Fruit fly (Drosophila melanogaster) whole organism, embryonic: Measurements from ENCODE around the gene CG42541.

ENCODE experiments used
- Adf1 ChIP-seq: fragments of 200-800 bp; sonication (Bioruptor generic); IDR thresholded peaks from 2 replicates; pipeline ENCODE4 v1.3.6; 2022; ENCODE audit warnings: missing biosample characterization, missing genetic modification characterization
- B-H2 ChIP-seq: fragments of 200-800 bp; sonication (Bioruptor generic); optimal IDR thresholded peaks from 2 replicates; lab custom pipeline; 2018; ENCODE audit warnings: missing biosample characterization, mild to moderate bottlenecking, missing genetic modification characterization
- Blimp-1 ChIP-seq: fragments of 200-800 bp; sonication (Bioruptor generic); optimal IDR thresholded peaks from 3 replicates; lab custom pipeline; 2018; ENCODE audit warnings: missing biosample characterization, missing genetic modification characterization, mild to moderate bottlenecking, moderate library complexity, missing genetic modification reagents
- CG10321 ChIP-seq: fragments of 200-800 bp; sonication (Bioruptor generic); IDR thresholded peaks from 2 replicates; pipeline ENCODE4 v1.3.6; 2022; ENCODE audit warnings: missing biosample characterization, missing genetic modification characterization
- CG11560 ChIP-seq: fragments of 200-800 bp; sonication (Bioruptor generic); IDR thresholded peaks from 3 replicates; pipeline ENCODE4 v1.3.6; 2022; ENCODE audit warnings: missing biosample characterization, missing genetic modification characterization
- CG12104 ChIP-seq: fragments of 200-800 bp; sonication (Bioruptor generic); optimal IDR thresholded peaks from 3 replicates; lab custom pipeline; 2016; ENCODE audit warnings: missing biosample characterization, missing genetic modification characterization
- CG13894 ChIP-seq: fragments of 200-800 bp; sonication (Bioruptor generic); optimal IDR thresholded peaks from 3 replicates; lab custom pipeline; 2018; ENCODE audit warnings: missing biosample characterization, mild to moderate bottlenecking, missing genetic modification characterization, moderate library complexity
- CG14860 ChIP-seq: fragments of 200-800 bp; sonication (Bioruptor generic); IDR thresholded peaks from 3 replicates; pipeline ENCODE4 v1.3.6; 2022; ENCODE audit warnings: missing biosample characterization, missing genetic modification characterization; ENCODE audit not compliant: partially characterized antibody
- CG1529 ChIP-seq: fragments of 200-800 bp; sonication (Bioruptor generic); optimal IDR thresholded peaks from 3 replicates; lab custom pipeline; 2018; ENCODE audit warnings: missing biosample characterization, missing genetic modification characterization
- CG15696 ChIP-seq: fragments of 200-800 bp; sonication (Bioruptor generic); optimal IDR thresholded peaks from 2 replicates; lab custom pipeline; 2019; ENCODE audit warnings: missing biosample characterization, mild to moderate bottlenecking, missing genetic modification characterization, moderate library complexity
- CG17328 ChIP-seq: fragments of 200-800 bp; sonication (Bioruptor generic); IDR thresholded peaks from 2 replicates; pipeline ENCODE4 v1.3.6; 2022; ENCODE audit warnings: missing biosample characterization, missing genetic modification characterization
- CG17912 ChIP-seq: fragments of 200-800 bp; sonication (Bioruptor generic); optimal IDR thresholded peaks from 2 replicates; lab custom pipeline; 2018; ENCODE audit warnings: missing biosample characterization, mild to moderate bottlenecking, missing genetic modification characterization
- CG31224 ChIP-seq: fragments of 200-800 bp; sonication (Bioruptor generic); IDR thresholded peaks from 2 replicates; pipeline ENCODE4 v1.3.6; 2022; ENCODE audit warnings: missing biosample characterization, missing genetic modification characterization
- CG4360 ChIP-seq: fragments of 200-800 bp; sonication (Bioruptor generic); IDR thresholded peaks from 2 replicates; pipeline ENCODE4 v1.3.6; 2022; ENCODE audit warnings: missing biosample characterization, missing genetic modification characterization
- CG4854 ChIP-seq: fragments of 200-800 bp; sonication (Bioruptor generic); optimal IDR thresholded peaks from 2 replicates; lab custom pipeline; 2016; ENCODE audit warnings: missing biosample characterization, missing genetic modification characterization, inconsistent platforms
- CG5953 ChIP-seq: fragments of 200-800 bp; sonication (Bioruptor generic); IDR thresholded peaks from 2 replicates; pipeline ENCODE4 v1.3.6; 2022; ENCODE audit warnings: missing biosample characterization, missing genetic modification characterization
- CG7372 ChIP-seq: fragments of 200-800 bp; sonication (Bioruptor generic); IDR thresholded peaks from 2 replicates; pipeline ENCODE4 v1.3.6; 2022; ENCODE audit warnings: missing biosample characterization, missing genetic modification characterization
- CG7745 ChIP-seq: fragments of 200-800 bp; sonication (Bioruptor generic); optimal IDR thresholded peaks from 2 replicates; lab custom pipeline; 2018; ENCODE audit warnings: missing biosample characterization, mild to moderate bottlenecking, missing genetic modification characterization, moderate library complexity
- CG7839 ChIP-seq: fragments of 200-800 bp; sonication (Bioruptor generic); optimal IDR thresholded peaks from 3 replicates; lab custom pipeline; 2018; ENCODE audit warnings: missing biosample characterization, mild to moderate bottlenecking, missing genetic modification characterization, moderate library complexity
- CG7963 ChIP-seq: fragments of 200-800 bp; sonication (Bioruptor generic); IDR thresholded peaks from 3 replicates; pipeline ENCODE4 v1.3.6; 2022; ENCODE audit warnings: missing biosample characterization, missing genetic modification characterization; ENCODE audit not compliant: partially characterized antibody
- CG8478 ChIP-seq: fragments of >200 bp; optimal IDR thresholded peaks from 2 replicates; lab custom pipeline; 2018
- Dad ChIP-seq: fragments of 200-800 bp; sonication (Bioruptor generic); optimal IDR thresholded peaks from 3 replicates; lab custom pipeline; 2016; ENCODE audit warnings: missing biosample characterization, missing genetic modification characterization
- Drgx ChIP-seq: fragments of 200-800 bp; sonication (Bioruptor generic); IDR thresholded peaks from 2 replicates; pipeline ENCODE4 v1.3.6; 2022; ENCODE audit warnings: missing biosample characterization, missing genetic modification characterization
- ERR ChIP-seq: fragments of 200-800 bp; sonication (Bioruptor generic); optimal IDR thresholded peaks from 2 replicates; lab custom pipeline; 2016; ENCODE audit warnings: missing biosample characterization, missing genetic modification characterization
- Fer3 ChIP-seq: fragments of 200-800 bp; sonication (Bioruptor generic); optimal IDR thresholded peaks from 2 replicates; lab custom pipeline; 2018; ENCODE audit warnings: missing biosample characterization, mild to moderate bottlenecking, missing genetic modification characterization, moderate library complexity
- Gsc ChIP-seq: fragments of 200-800 bp; sonication (Bioruptor generic); IDR thresholded peaks from 2 replicates; pipeline ENCODE4 v1.3.6; 2022; ENCODE audit warnings: missing biosample characterization, missing genetic modification characterization
- Gug ChIP-seq: fragments of 200-800 bp; sonication (Bioruptor generic); IDR thresholded peaks from 4 replicates; pipeline ENCODE4 v1.3.6; 2022; ENCODE audit warnings: missing biosample characterization, missing genetic modification characterization
- Kr ChIP-seq: fragments of 200-800 bp; sonication (Bioruptor generic); optimal IDR thresholded peaks from 2 replicates; lab custom pipeline; 2017; ENCODE audit warnings: missing biosample characterization, mild to moderate bottlenecking, missing genetic modification characterization
- Nf-YB ChIP-seq: fragments of 200-800 bp; sonication (Bioruptor generic); optimal IDR thresholded peaks from 3 replicates; lab custom pipeline; 2019; ENCODE audit warnings: missing biosample characterization, mild to moderate bottlenecking, missing genetic modification characterization, moderate library complexity
- Sox100B ChIP-seq: fragments of 200-800 bp; sonication (Bioruptor generic); optimal IDR thresholded peaks from 3 replicates; lab custom pipeline; 2018; ENCODE audit warnings: missing biosample characterization, mild to moderate bottlenecking, missing genetic modification characterization
- amos ChIP-seq: fragments of 200-800 bp; sonication (Bioruptor generic); IDR thresholded peaks from 2 replicates; pipeline ENCODE4 v1.3.6; 2022; ENCODE audit warnings: missing biosample characterization, missing genetic modification characterization; ENCODE audit not compliant: partially characterized antibody
- ash1 ChIP-seq: fragments of 200-800 bp; sonication (Bioruptor generic); optimal IDR thresholded peaks from 2 replicates; lab custom pipeline; 2018; ENCODE audit warnings: missing biosample characterization, mild to moderate bottlenecking, missing genetic modification characterization
- chinmo ChIP-seq: fragments of 200-800 bp; sonication (Bioruptor generic); IDR thresholded peaks from 4 replicates; pipeline ENCODE4 v1.3.6; 2022; ENCODE audit warnings: missing biosample characterization, missing genetic modification characterization; ENCODE audit not compliant: partially characterized antibody
- ems ChIP-seq: fragments of 200-800 bp; sonication (Bioruptor generic); optimal IDR thresholded peaks from 3 replicates; lab custom pipeline; 2016; ENCODE audit warnings: missing biosample characterization, missing genetic modification characterization
- esg ChIP-seq: fragments of 200-800 bp; sonication (Bioruptor generic); conservative IDR thresholded peaks from 2 replicates; pipeline ENCODE4 v1.3.6; 2022; ENCODE audit warnings: missing biosample characterization, missing genetic modification characterization
- grau ChIP-seq: fragments of 200-800 bp; optimal IDR thresholded peaks from 3 replicates; lab custom pipeline; 2019; ENCODE audit warnings: missing biosample characterization, mild to moderate bottlenecking, missing genetic modification characterization, moderate library complexity
- klu ChIP-seq: fragments of 200-800 bp; sonication (Bioruptor generic); IDR thresholded peaks from 2 replicates; pipeline ENCODE4 v1.3.6; 2022; ENCODE audit warnings: missing biosample characterization, missing genetic modification characterization
- kni ChIP-seq: fragments of 200-800 bp; sonication (Bioruptor generic); optimal IDR thresholded peaks from 3 replicates; lab custom pipeline; 2017; ENCODE audit warnings: mild to moderate bottlenecking, missing biosample characterization, missing genetic modification reagents, missing genetic modification characterization
- knrl ChIP-seq: fragments of 200-800 bp; sonication (Bioruptor generic); IDR thresholded peaks from 3 replicates; pipeline ENCODE4 v1.3.6; 2022; ENCODE audit warnings: missing biosample characterization, missing genetic modification characterization; ENCODE audit not compliant: partially characterized antibody
- maf-S ChIP-seq: fragments of 200-800 bp; sonication (Bioruptor generic); optimal IDR thresholded peaks from 2 replicates; lab custom pipeline; 2016; ENCODE audit warnings: missing biosample characterization, missing genetic modification characterization
- mirr ChIP-seq: fragments of 200-800 bp; sonication (Bioruptor generic); optimal IDR thresholded peaks from 3 replicates; lab custom pipeline; 2018; ENCODE audit warnings: missing biosample characterization, mild to moderate bottlenecking, missing genetic modification characterization
- nmo ChIP-seq: fragments of 200-800 bp; sonication (Bioruptor generic); optimal IDR thresholded peaks from 2 replicates; lab custom pipeline; 2018; ENCODE audit warnings: missing biosample characterization, mild to moderate bottlenecking, missing genetic modification characterization, moderate library complexity
- p53 ChIP-seq: fragments of 200-800 bp; sonication (Bioruptor generic); optimal IDR thresholded peaks from 2 replicates; lab custom pipeline; 2016; ENCODE audit warnings: missing biosample characterization, missing genetic modification characterization
- ranshi ChIP-seq: fragments of 200-800 bp; sonication (Bioruptor generic); IDR thresholded peaks from 2 replicates; pipeline ENCODE4 v1.3.6; 2022; ENCODE audit warnings: missing biosample characterization, missing genetic modification characterization
- sim ChIP-seq: fragments of 200-800 bp; sonication (Bioruptor generic); IDR thresholded peaks from 2 replicates; pipeline ENCODE4 v1.3.6; 2022; ENCODE audit warnings: missing biosample characterization, missing genetic modification characterization
- slou ChIP-seq: fragments of 200-800 bp; sonication (Bioruptor generic); optimal IDR thresholded peaks from 3 replicates; lab custom pipeline; 2016; ENCODE audit warnings: missing biosample characterization, missing genetic modification characterization
- sob ChIP-seq: fragments of 200-800 bp; sonication (Bioruptor generic); IDR thresholded peaks from 2 replicates; pipeline ENCODE4 v1.3.6; 2022; ENCODE audit warnings: missing biosample characterization, missing genetic modification characterization
- vnd ChIP-seq: fragments of 200-800 bp; sonication (Bioruptor generic); IDR thresholded peaks from 3 replicates; pipeline ENCODE4 v1.3.6; 2022; ENCODE audit warnings: missing biosample characterization, missing genetic modification characterization; ENCODE audit not compliant: partially characterized antibody
- zf30C ChIP-seq: fragments of 200-800 bp; sonication (Bioruptor generic); optimal IDR thresholded peaks from 3 replicates; lab custom pipeline; 2018; ENCODE audit warnings: missing biosample characterization, mild to moderate bottlenecking, missing genetic modification characterization
- zfh2 ChIP-seq: fragments of 200-800 bp; sonication (Bioruptor generic); optimal IDR thresholded peaks from 2 replicates; lab custom pipeline; 2016; ENCODE audit warnings: missing biosample characterization, missing genetic modification characterization

The CG42541 gene

dm6 chrX:3868456-3869023 lies 61.8 kb downstream of the CG42541 start, which contains the start of gene CG2930 (continued):
- TF ChIP-seq maf-S (GFP tag; lab: Kevin White, UChicago) (peak; percentile 38), grau (tag; lab: Kevin White, UChicago) (peak; percentile 74), mirr (GFP tag; lab: Kevin White, UChicago) (no peak), ash1 (GFP tag; lab: Kevin White, UChicago) (no peak), CG11560 (no peak), amos (GFP tag; lab: Robert Waterston, UW) (no peak), CG15696 (tag; lab: Kevin White, UChicago) (peak; percentile 59), chinmo (GFP tag; lab: Robert Waterston, UW) (no peak), CG17912 (no peak), ems (GFP tag; lab: Kevin White, UChicago) (peak; percentile 69), CG5953 (peak; percentile 86), CG7745 (tag; lab: Kevin White, UChicago) (no peak), knrl (GFP tag; lab: Robert Waterston, UW) (no peak), CG17328 (peak; percentile 93), ranshi (GFP tag; lab: Robert Waterston, UW) (peak; percentile 83), sob (peak; percentile 82), vnd (GFP tag; lab: Robert Waterston, UW) (no peak), CG14860 (GFP tag; lab: Robert Waterston, UW) (no peak), B-H2 (GFP tag; lab: Kevin White, UChicago) (no peak), zf30C (peak; percentile 48), Blimp-1 (GFP tag; lab: Kevin White, UChicago) (peak; percentile 86), CG1529 (GFP tag; lab: Kevin White, UChicago) (peak; percentile 86), Kr (GFP tag; lab: Kevin White, UChicago) (no peak), CG13894 (tag; lab: Kevin White, UChicago) (no peak), klu (peak; percentile 35; the same call in 1 of the 2 replicates), CG7839 (tag; lab: Kevin White, UChicago) (peak; percentile 86), p53 (peak; percentile 48), CG10321 (GFP tag; lab: Robert Waterston, UW) (peak; percentile 58; the same call in 1 of the 2 replicates), Drgx (peak; percentile 97), CG31224 (GFP tag; lab: Robert Waterston, UW) (0 out of 2 replicates have a peak, but pooled peaks have one; percentile 27), CG12104 (GFP tag; lab: Kevin White, UChicago) (peak; percentile 73), Dad (GFP tag; lab: Kevin White, UChicago) (peak; percentile 65), esg (GFP tag; lab: Robert Waterston, UW) (peak; percentile 81), Sox100B (GFP tag; lab: Kevin White, UChicago) (peak; percentile 76), CG4360 (GFP tag; lab: Robert Waterston, UW) (peak; percentile 53; the same call in 1 of the 2 replicates), Gug (GFP tag; lab: Robert Waterston, UW) (peak; percentile 78; the same call in 3 of the 4 replicates), CG7963 (GFP tag; lab: Robert Waterston, UW) (no peak), ERR (GFP tag; lab: Kevin White, UChicago) (peak; percentile 56), nmo (GFP tag; lab: Kevin White, UChicago) (peak; percentile 86), Fer3 (tag; lab: Kevin White, UChicago) (peak; percentile 72), Gsc (GFP tag; lab: Robert Waterston, UW) (peak; percentile 67), CG7372 (GFP tag; lab: Robert Waterston, UW) (peak; percentile 81), sim (GFP tag; lab: Robert Waterston, UW) (peak; percentile 82), CG4854 (GFP tag; lab: Kevin White, UChicago) (peak; percentile 48), slou (no peak), zfh2 (GFP tag; lab: Kevin White, UChicago) (no peak), Adf1 (no peak), kni (no peak), Nf-YB (GFP tag; lab: Kevin White, UChicago) (peak; percentile 50), CG8478 (lab: Kevin White, UChicago) (no peak)
